Fruit fly (Drosophila melanogaster): ENCODE results near the gene CG34308.

CG34308 gene

dm6 chr3R:13088395-13088794 is 647 bp upstream of the CG34308 start, which contains the start of gene timeout (continued):
- TF ChIP-seq Dip3 (GFP tag; optimal IDR thresholded peaks at IDR 0.05) (no peak), CG1832 (GFP tag; optimal IDR thresholded peaks at IDR 0.05) (no peak), CG10543 (GFP tag; optimal IDR thresholded peaks at IDR 0.05) (no peak), Hr3 (GFP tag; optimal IDR thresholded peaks at IDR 0.05) (no peak), CG17361 (GFP tag; IDR thresholded peaks at IDR 0.05) (no peak), Blimp-1 (GFP tag; optimal IDR thresholded peaks at IDR 0.05) (no peak), CG4424 (GFP tag; optimal IDR thresholded peaks at IDR 0.05) (no peak), trh (GFP tag; optimal IDR thresholded peaks at IDR 0.05) (no peak), rib (GFP tag; IDR thresholded peaks at IDR 0.05) (0 out of 2 replicates have a peak, but pooled peaks have one; percentile 31), CHES-1-like (GFP tag; optimal IDR thresholded peaks at IDR 0.05) (no peak), CG12299 (tag; optimal IDR thresholded peaks at IDR 0.05) (no peak), CG1233 (GFP tag; optimal IDR thresholded peaks at IDR 0.05) (no peak), CG34422 (GFP tag; IDR thresholded peaks at IDR 0.05) (no peak), Lpt (GFP tag; optimal IDR thresholded peaks at IDR 0.05) (no peak), CG31441 (GFP tag; IDR thresholded peaks at IDR 0.05) (no peak), CG16813 (GFP tag; IDR thresholded peaks at IDR 0.05; ENCODE audit: partially characterized antibody) (peak; percentile 67), Mrtf (GFP tag; IDR thresholded peaks at IDR 0.05) (no peak), hth (optimal IDR thresholded peaks at IDR 0.05) (no peak)

dm6 chr3R:13091666-13092065 is 2.6 kb downstream of the CG34308 start:
- peak; percentile 17 for TF ChIP-seq lilli (GFP tag; optimal IDR thresholded peaks at IDR 0.05)
- TF ChIP-seq sqz (GFP tag; optimal IDR thresholded peaks at IDR 0.05) = no peak
- TF ChIP-seq tgo (GFP tag; IDR thresholded peaks at IDR 0.05) = peak; percentile 25; the same call in 1 of the 3 replicates
- no peak for TF ChIP-seq CkIIα-i1 (GFP tag; IDR thresholded peaks at IDR 0.05)
- TF ChIP-seq CG18599 (GFP tag; optimal IDR thresholded peaks at IDR 0.05) = peak; percentile 72
- TF ChIP-seq Atf6 (GFP tag; IDR thresholded peaks at IDR 0.05) = no peak
- no peak for TF ChIP-seq zfh1 (GFP tag; IDR thresholded peaks at IDR 0.05)
- TF ChIP-seq hth (optimal IDR thresholded peaks at IDR 0.05) = no peak
- no peak for TF ChIP-seq Kr (GFP tag; optimal IDR thresholded peaks at IDR 0.05)
- no peak for TF ChIP-seq crp (GFP tag; optimal IDR thresholded peaks at IDR 0.05)
- peak; percentile 4 for TF ChIP-seq CG11504 (tag; optimal IDR thresholded peaks at IDR 0.05)
- TF ChIP-seq BEAF-32 (GFP tag; optimal IDR thresholded peaks at IDR 0.05) = no peak
- peak; percentile 40 for TF ChIP-seq Hmr (GFP tag; optimal IDR thresholded peaks at IDR 0.05)
- no peak for TF ChIP-seq Hr78 (GFP tag; optimal IDR thresholded peaks at IDR 0.05)
- TF ChIP-seq grau (tag; optimal IDR thresholded peaks at IDR 0.05) = no peak
- no peak for TF ChIP-seq CG33213 (GFP tag; optimal IDR thresholded peaks at IDR 0.05)
- TF ChIP-seq Jarid2 (GFP tag; optimal IDR thresholded peaks at IDR 0.05) = no peak
- TF ChIP-seq CG8290 (GFP tag; optimal IDR thresholded peaks at IDR 0.05) = no peak
- no peak for TF ChIP-seq CG8290 (tag; optimal IDR thresholded peaks at IDR 0.05)
- TF ChIP-seq repo (GFP tag; optimal IDR thresholded peaks at IDR 0.05) = no peak
- no peak for TF ChIP-seq Doc3 (GFP tag; IDR thresholded peaks at IDR 0.05; ENCODE audit: partially characterized antibody)
- 0 out of 3 replicates have a peak, but pooled peaks have one; percentile 41 for TF ChIP-seq H15 (GFP tag; IDR thresholded peaks at IDR 0.05)
- peak; percentile 45; the same call in 1 of the 2 replicates for TF ChIP-seq Ptx1 (GFP tag; IDR thresholded peaks at IDR 0.05)
- TF ChIP-seq Meics (GFP tag; optimal IDR thresholded peaks at IDR 0.05) = peak; percentile 17
- 0 out of 2 replicates have a peak, but pooled peaks have one; percentile 14 for TF ChIP-seq wdn (GFP tag; IDR thresholded peaks at IDR 0.05)
- TF ChIP-seq CG7556 (GFP tag; optimal IDR thresholded peaks at IDR 0.05) = peak; percentile 0
- peak; percentile 18 for TF ChIP-seq CG9727 (GFP tag; optimal IDR thresholded peaks at IDR 0.05)
- peak; percentile 56 for TF ChIP-seq Med (GFP tag)
- peak; percentile 21 for TF ChIP-seq CG15514 (GFP tag; optimal IDR thresholded peaks at IDR 0.05)
- TF ChIP-seq CG7839 (tag; optimal IDR thresholded peaks at IDR 0.05) = peak; percentile 11
- TF ChIP-seq bigmax (GFP tag; optimal IDR thresholded peaks at IDR 0.05) = no peak
- TF ChIP-seq sna (GFP tag; IDR thresholded peaks at IDR 0.05; ENCODE audit: partially characterized antibody) = no peak
- no peak for TF ChIP-seq hkb (optimal IDR thresholded peaks at IDR 0.05)
- 0 out of 2 replicates have a peak, but pooled peaks have one; percentile 26 for TF ChIP-seq hkb (GFP tag; IDR thresholded peaks at IDR 0.05)

Measured in whole organism, embryonic.